Worm (Caenorhabditis elegans): ENCODE data around the gene F52H2.1.
A peak's percentile ranks its signal among the peaks of the same experiment; 100 is the strongest.

F52H2.1 gene

ce11 chrX:2553433-2553860 is 19.5 kb upstream of the F52H2.1 start (continued):
- TF ChIP-seq lsy-27 (tag; optimal IDR thresholded peaks at IDR 0.05; ENCODE audit: borderline replicate concordance, insufficient read depth): no peak
- peak; percentile 46 for TF ChIP-seq T26A5.8 (tag; optimal IDR thresholded peaks at IDR 0.05)
- no peak for TF ChIP-seq aptf-2 (GFP tag; conservative IDR thresholded peaks at IDR 0.05)
- TF ChIP-seq zfh-2 (GFP tag; conservative IDR thresholded peaks at IDR 0.05): peak; percentile 49; the same call in 1 of the 2 replicates
- no peak for TF ChIP-seq C17E4.6 (GFP tag; IDR thresholded peaks at IDR 0.05)
- TF ChIP-seq him-1 (tag; optimal IDR thresholded peaks at IDR 0.05): peak; percentile 77
- TF ChIP-seq F55B11.4 (tag; optimal IDR thresholded peaks at IDR 0.05; ENCODE audit: borderline replicate concordance, insufficient read depth): no peak
- TF ChIP-seq dox-1 (GFP tag; IDR thresholded peaks at IDR 0.05): peak; percentile 71
- TF ChIP-seq K12H6.12 (tag; optimal IDR thresholded peaks at IDR 0.05): peak; percentile 66
- peak in 1 of 3 experiments; percentile 58 for TF ChIP-seq lin-35 (GFP tag; optimal IDR thresholded peaks at IDR 0.05)
- peak; percentile 54 for TF ChIP-seq F52B5.7 (tag; optimal IDR thresholded peaks at IDR 0.05)
- TF ChIP-seq athp-1 (tag; optimal IDR thresholded peaks at IDR 0.05): peak; percentile 50
- peak; percentile 58; the same call in 1 of the 2 replicates for TF ChIP-seq D2030.7 (GFP tag; IDR thresholded peaks at IDR 0.05)
- TF ChIP-seq B0261.1 (tag; optimal IDR thresholded peaks at IDR 0.05): peak; percentile 96
- TF ChIP-seq fkh-3 (tag; optimal IDR thresholded peaks at IDR 0.05): peak; percentile 25
- peak; percentile 8 for TF ChIP-seq F23B12.7 (tag; optimal IDR thresholded peaks at IDR 0.05; ENCODE audit: insufficient read depth)
- TF ChIP-seq nfya-1 (tag; optimal IDR thresholded peaks at IDR 0.05; ENCODE audit: borderline replicate concordance, insufficient read depth): no peak
- peak; percentile 54; the same call in 1 of the 2 replicates for TF ChIP-seq lir-1 (GFP tag; conservative IDR thresholded peaks at IDR 0.05)
- no peak for TF ChIP-seq Y79H2A.3 (GFP tag; conservative IDR thresholded peaks at IDR 0.05)
- TF ChIP-seq snpc-3.4 (tag; optimal IDR thresholded peaks at IDR 0.05): peak; percentile 65
- peak; percentile 33; the same call in 1 of the 2 replicates for TF ChIP-seq let-526 (GFP tag; IDR thresholded peaks at IDR 0.05)
- no peak for TF ChIP-seq B0019.2 (GFP tag; conservative IDR thresholded peaks at IDR 0.05)
- TF ChIP-seq zim-3 (tag; optimal IDR thresholded peaks at IDR 0.05): no peak
- no peak for TF ChIP-seq ama-1 (optimal IDR thresholded peaks at IDR 0.05)
- peak; percentile 80 to 82 for TF ChIP-seq ama-1 (GFP tag; optimal IDR thresholded peaks at IDR 0.05)
- TF ChIP-seq cebp-2 (GFP tag; IDR thresholded peaks at IDR 0.05): peak; percentile 76; the same call in 1 of the 2 replicates
- TF ChIP-seq F57A8.1 (GFP tag; optimal IDR thresholded peaks at IDR 0.05): no peak
- no peak for TF ChIP-seq dpl-1 (GFP tag; optimal IDR thresholded peaks at IDR 0.05)
- no peak for TF ChIP-seq lsl-1 (GFP tag; optimal IDR thresholded peaks at IDR 0.05)
- peak; percentile 6 for TF ChIP-seq somi-1 (GFP tag; optimal IDR thresholded peaks at IDR 0.05)
- TF ChIP-seq hmg-20 (GFP tag; IDR thresholded peaks at IDR 0.05): 0 out of 2 replicates have a peak, but pooled peaks have one; percentile 26
- TF ChIP-seq mel-28 (tag; optimal IDR thresholded peaks at IDR 0.05; ENCODE audit: borderline replicate concordance): no peak
- TF ChIP-seq xnd-1 (tag; optimal IDR thresholded peaks at IDR 0.05): no peak
- peak; percentile 29 for TF ChIP-seq ccch-3 (GFP tag; optimal IDR thresholded peaks at IDR 0.05)
- TF ChIP-seq ekl-4 (GFP tag; IDR thresholded peaks at IDR 0.05): peak; percentile 77
- peak; percentile 85 for TF ChIP-seq ceh-40 (GFP tag; IDR thresholded peaks at IDR 0.05)
- TF ChIP-seq egrh-3 (GFP tag; IDR thresholded peaks at IDR 0.05): peak; percentile 52; the same call in 1 of the 2 replicates
- peak; percentile 93 for TF ChIP-seq snpc-1.3 (tag; optimal IDR thresholded peaks at IDR 0.05; ENCODE audit: insufficient read depth)
- no peak for TF ChIP-seq efl-1 (GFP tag; optimal IDR thresholded peaks at IDR 0.05)
- peak; percentile 79 for TF ChIP-seq ztf-18 (tag; optimal IDR thresholded peaks at IDR 0.05)
- peak; percentile 93 for TF ChIP-seq lin-26 (GFP tag; IDR thresholded peaks at IDR 0.05)
- no peak for TF ChIP-seq F10E7.11 (tag; optimal IDR thresholded peaks at IDR 0.05)
- no peak for TF ChIP-seq ets-4 (GFP tag; optimal IDR thresholded peaks at IDR 0.05)
- peak; percentile 19 for TF ChIP-seq unc-130 (GFP tag; optimal IDR thresholded peaks at IDR 0.05)
- TF ChIP-seq attf-5 (GFP tag; optimal IDR thresholded peaks at IDR 0.05): peak; percentile 62
- TF ChIP-seq ztf-22 (GFP tag; optimal IDR thresholded peaks at IDR 0.05): no peak
- peak; percentile 92 for TF ChIP-seq ZK185.1 (tag; optimal IDR thresholded peaks at IDR 0.05; ENCODE audit: poor library complexity, severe bottlenecking)
